Fruit fly (Drosophila melanogaster): ENCODE data around the gene chas.
A peak's percentile ranks its signal among the peaks of the same experiment; 100 is the strongest.

Gene chas

DNA sequence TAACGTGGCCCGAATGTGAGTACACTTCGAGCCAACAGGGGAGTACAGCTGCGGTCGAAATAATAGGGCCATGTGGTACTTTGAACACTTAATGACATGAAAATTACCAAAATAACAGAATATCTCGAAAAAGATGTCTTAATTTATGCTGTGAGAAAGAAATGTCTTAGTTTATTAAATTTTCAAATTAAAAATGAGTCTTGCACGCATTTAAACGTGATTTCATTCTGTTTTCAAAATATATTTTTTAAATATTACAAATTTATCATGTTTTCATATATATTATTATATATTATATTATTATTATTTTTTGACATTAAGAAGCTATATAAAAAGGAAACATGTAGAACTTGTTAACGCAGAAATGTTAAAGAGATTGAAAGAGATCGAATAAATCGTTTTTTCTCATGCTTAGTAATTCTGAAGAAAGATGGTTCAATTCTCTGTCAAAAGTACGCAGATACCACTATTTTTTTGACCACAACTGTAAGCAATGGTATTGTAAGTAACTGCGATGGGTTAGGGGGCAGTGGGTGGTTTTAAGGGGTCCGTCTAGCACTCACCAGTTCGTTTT is 3.6 kb downstream of the chas start (continued):
- TF ChIP-seq CG34376 (GFP tag; optimal IDR thresholded peaks at IDR 0.05) (no peak), Bdp1 (GFP tag; optimal IDR thresholded peaks at IDR 0.05) (no peak), Awh (GFP tag; IDR thresholded peaks at IDR 0.05) (no peak), sens (GFP tag) (no peak), CG7372 (GFP tag; IDR thresholded peaks at IDR 0.05) (no peak), ato (GFP tag; IDR thresholded peaks at IDR 0.05; ENCODE audit: partially characterized antibody) (no peak), dm (GFP tag; optimal IDR thresholded peaks at IDR 0.05) (no peak), ind (GFP tag; optimal IDR thresholded peaks at IDR 0.05) (no peak), CG10321 (GFP tag; IDR thresholded peaks at IDR 0.05) (no peak), Asciz (GFP tag; optimal IDR thresholded peaks at IDR 0.05) (peak; percentile 47), CG2116 (GFP tag; optimal IDR thresholded peaks at IDR 0.05) (no peak), CG17361 (GFP tag; IDR thresholded peaks at IDR 0.05) (peak; percentile 71), CG17359 (tag; optimal IDR thresholded peaks at IDR 0.05) (peak; percentile 47), zen2 (GFP tag; IDR thresholded peaks at IDR 0.05; ENCODE audit: partially characterized antibody) (no peak), CG1792 (GFP tag; optimal IDR thresholded peaks at IDR 0.05) (no peak), Med (GFP tag) (peak; percentile 74), yki (optimal IDR thresholded peaks at IDR 0.05) (no peak), CG11093 (GFP tag; IDR thresholded peaks at IDR 0.05) (no peak), h (optimal IDR thresholded peaks at IDR 0.05) (no peak), tx (GFP tag; optimal IDR thresholded peaks at IDR 0.05) (no peak), MESR4 (GFP tag; optimal IDR thresholded peaks at IDR 0.05) (no peak), Antp (GFP tag; optimal IDR thresholded peaks at IDR 0.05) (no peak), CG13775 (GFP tag; optimal IDR thresholded peaks at IDR 0.05) (no peak), Dp (GFP tag; optimal IDR thresholded peaks at IDR 0.05) (no peak), CG10565 (GFP tag; optimal IDR thresholded peaks at IDR 0.05) (no peak), HLHmδ (GFP tag; optimal IDR thresholded peaks at IDR 0.05) (no peak), CG9817 (tag; optimal IDR thresholded peaks at IDR 0.05) (no peak), Nf-YA (GFP tag; IDR thresholded peaks at IDR 0.05) (no peak), mirr (GFP tag; optimal IDR thresholded peaks at IDR 0.05) (no peak), gem (tag; optimal IDR thresholded peaks at IDR 0.05) (peak; percentile 44), wor (GFP tag; IDR thresholded peaks at IDR 0.05) (no peak), cas (GFP tag; IDR thresholded peaks at IDR 0.05) (no peak), lov (optimal IDR thresholded peaks at IDR 0.05) (no peak), lov (GFP tag; IDR thresholded peaks at IDR 0.05) (0 out of 3 replicates have a peak, but pooled peaks have one; percentile 2), CG4617 (GFP tag; optimal IDR thresholded peaks at IDR 0.05; ENCODE audit: borderline replicate concordance) (no peak), Hsf (GFP tag; optimal IDR thresholded peaks at IDR 0.05) (no peak), CG10654 (GFP tag; optimal IDR thresholded peaks at IDR 0.05) (no peak), Stat92E (GFP tag; optimal IDR thresholded peaks at IDR 0.05) (no peak), CG11695 (GFP tag; IDR thresholded peaks at IDR 0.05) (0 out of 3 replicates have a peak, but pooled peaks have one; percentile 25), B-H2 (GFP tag; optimal IDR thresholded peaks at IDR 0.05) (no peak), CG18262 (tag; optimal IDR thresholded peaks at IDR 0.05) (peak; percentile 61), Poxn (GFP tag; IDR thresholded peaks at IDR 0.05) (no peak), jumu (GFP tag; optimal IDR thresholded peaks at IDR 0.05) (no peak), hb (GFP tag; IDR thresholded peaks at IDR 0.05; ENCODE audit: partially characterized antibody) (no peak), CG10462 (GFP tag; optimal IDR thresholded peaks at IDR 0.05) (no peak), Optix (GFP tag; IDR thresholded peaks at IDR 0.05) (no peak), CG9215 (GFP tag; IDR thresholded peaks at IDR 0.05) (no peak), cad (GFP tag; optimal IDR thresholded peaks at IDR 0.05) (no peak), CG11085 (GFP tag; IDR thresholded peaks at IDR 0.05) (no peak), CG12391 (tag; optimal IDR thresholded peaks at IDR 0.05) (peak; percentile 10), CG4404 (GFP tag; IDR thresholded peaks at IDR 0.05) (no peak), nerfin-1 (tag; optimal IDR thresholded peaks at IDR 0.05) (peak; percentile 19)

Data from whole organism, embryonic.